Worm (Caenorhabditis elegans) whole organism, L4 larva: ENCODE data around the gene T10D4.6.

Experiments
- T20F7.1 ChIP-seq: fragments of 200-800 bp; sonication (Bioruptor generic); optimal IDR thresholded peaks from 2 replicates; lab custom pipeline; 2018; ENCODE audit warnings: mild to moderate bottlenecking, missing genetic modification characterization, missing compliant biosample characterization
- daf-12 ChIP-seq: fragments of 150-350 bp; optimal IDR thresholded peaks from 2 replicates; lab custom pipeline; 2014; ENCODE audit warnings: missing biosample characterization, missing genetic modification reagents, missing genetic modification characterization
- mxl-3 ChIP-seq: fragments of 200-800 bp; sonication (Bioruptor generic); optimal IDR thresholded peaks from 2 replicates; lab custom pipeline; 2018; ENCODE audit warnings: mild to moderate bottlenecking, missing genetic modification characterization, missing compliant biosample characterization
- pha-4 ChIP-seq, 2 experiments: fragments of 150-350 bp in 1 of 2; fragments of 200-800 bp in 1 of 2; sonication (Bioruptor generic) in 1 of 2; IDR thresholded peaks in 1 of 2; optimal IDR thresholded peaks in 1 of 2; 2 replicates each; pipeline versions ENCODE4 v1.3.6 to Lab custom; 2014 to 2022; ENCODE audit warnings: missing genetic modification characterization in 2 of 2, missing genetic modification reagents in 2 of 2, missing biosample characterization in 1 of 2, missing compliant biosample characterization in 1 of 2
- pqm-1 ChIP-seq: sonication (generic microtip); optimal IDR thresholded peaks from 2 replicates; lab custom pipeline; 2017; ENCODE audit warnings: missing biosample characterization, missing genetic modification characterization

ce11 chrII:3109533-3109932 is 9.6 kb upstream of the T10D4.6 start:
- TF ChIP-seq mxl-3 (GFP tag; lab: Kevin White, UChicago) (no peak), daf-12 (tag; lab: Kevin White, UChicago) (no peak), pqm-1 (tag; lab: Kevin White, UChicago) (no peak), T20F7.1 (GFP tag; lab: Kevin White, UChicago) (no peak), pha-4 (GFP tag; IDR thresholded peaks at IDR 0.05; lab: Robert Waterston, UW) (no peak), pha-4 (tag; optimal IDR thresholded peaks at IDR 0.05; lab: Kevin White, UChicago) (no peak)
